Fruit fly (Drosophila melanogaster): Measurements from ENCODE around the gene CG9628.
A peak's percentile ranks its signal among the peaks of the same experiment; 100 is the strongest.

The CG9628 gene

DNA sequence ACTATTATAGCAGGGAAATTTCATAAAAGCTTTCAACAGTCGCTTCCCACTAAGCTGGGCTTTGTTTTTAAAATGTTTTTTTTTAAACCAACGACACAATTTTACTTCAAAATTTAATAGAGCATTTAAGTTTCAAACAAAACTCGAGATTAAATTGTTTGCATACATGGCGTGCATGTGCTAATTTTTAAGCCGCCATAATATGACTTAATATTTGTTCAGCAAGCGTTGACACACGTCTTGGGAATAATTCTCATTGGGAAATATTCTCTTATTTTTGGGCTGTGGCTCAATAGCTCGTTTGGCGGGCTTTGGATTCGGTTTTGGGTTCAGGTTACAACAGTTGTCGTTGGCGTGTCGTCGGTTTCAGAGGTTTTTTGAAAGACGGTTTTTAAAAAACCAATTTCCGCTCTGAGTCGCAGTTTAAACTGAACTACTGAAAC, at the start of gene CG9628 (continued):
- no peak for TF ChIP-seq CG4318 (GFP tag; optimal IDR thresholded peaks at IDR 0.05)
- TF ChIP-seq svp (GFP tag), result no peak
- peak; percentile 30 for TF ChIP-seq OdsH (GFP tag; optimal IDR thresholded peaks at IDR 0.05)
- peak; percentile 66; the same call in 2 of the 3 replicates for TF ChIP-seq eg (GFP tag; IDR thresholded peaks at IDR 0.05)
- TF ChIP-seq net (GFP tag; optimal IDR thresholded peaks at IDR 0.05), result peak; percentile 40
- no peak for TF ChIP-seq Ets21C (GFP tag; optimal IDR thresholded peaks at IDR 0.05)
- no peak for TF ChIP-seq CG10631 (GFP tag; optimal IDR thresholded peaks at IDR 0.05)
- no peak for TF ChIP-seq fd59A (GFP tag; optimal IDR thresholded peaks at IDR 0.05)

DNA sequence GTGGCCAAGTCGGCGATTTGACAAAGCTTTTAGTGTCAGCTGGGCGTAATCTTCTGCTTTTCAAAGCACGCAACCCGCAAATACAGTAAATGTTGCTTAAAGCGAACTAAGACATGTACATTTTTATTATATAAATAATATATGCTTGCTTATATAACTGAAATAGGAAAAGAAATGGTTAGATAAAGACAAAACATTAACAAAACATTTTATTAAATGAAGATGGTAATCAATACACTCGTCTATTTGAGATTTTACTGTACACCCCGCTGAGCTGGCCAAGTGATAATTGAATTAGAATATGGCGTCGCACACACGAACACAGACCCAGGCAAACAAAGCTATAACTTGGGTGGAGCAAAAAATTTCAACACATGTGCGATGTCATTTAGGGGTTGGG, 47.9 kb upstream of the CG9628 start:
- TF ChIP-seq CG8119 (GFP tag; IDR thresholded peaks at IDR 0.05) (no peak), CG3919 (GFP tag; optimal IDR thresholded peaks at IDR 0.05) (no peak), Sox15 (GFP tag; optimal IDR thresholded peaks at IDR 0.05) (no peak), Hr38 (GFP tag; optimal IDR thresholded peaks at IDR 0.05) (no peak), CG32006 (GFP tag; optimal IDR thresholded peaks at IDR 0.05) (no peak), CG15336 (GFP tag; IDR thresholded peaks at IDR 0.05) (no peak), CG10631 (GFP tag; optimal IDR thresholded peaks at IDR 0.05) (no peak), Eip78C (GFP tag) (no peak)

DNA sequence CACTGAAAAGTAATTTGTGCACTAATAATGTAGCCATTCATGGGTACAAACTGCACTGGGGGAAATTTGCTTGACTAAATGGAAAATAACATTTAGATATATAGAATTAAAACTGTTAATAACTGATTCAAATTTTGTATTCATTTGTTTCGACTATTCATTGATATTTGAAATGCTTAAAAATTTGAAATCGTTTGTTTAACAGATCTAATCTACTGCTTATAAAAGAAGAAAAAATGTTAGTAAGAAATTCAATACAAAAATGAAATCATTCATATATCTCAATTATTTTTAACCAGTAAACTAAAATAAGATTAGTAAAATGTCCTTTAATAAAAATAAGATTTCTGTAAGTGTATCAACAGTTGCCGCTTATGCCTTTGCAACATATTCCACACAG, 46.6 kb upstream of the CG9628 start:
- TF ChIP-seq svp (GFP tag), result no peak
- TF ChIP-seq topi (GFP tag; optimal IDR thresholded peaks at IDR 0.05), result no peak
- no peak for TF ChIP-seq Smox (GFP tag; optimal IDR thresholded peaks at IDR 0.05)
- TF ChIP-seq fkh (GFP tag; optimal IDR thresholded peaks at IDR 0.05), result no peak
- no peak for TF ChIP-seq CG1621 (tag; optimal IDR thresholded peaks at IDR 0.05)
- TF ChIP-seq acj6 (GFP tag; optimal IDR thresholded peaks at IDR 0.05), result no peak
- TF ChIP-seq salr (GFP tag; optimal IDR thresholded peaks at IDR 0.05), result no peak
- no peak for TF ChIP-seq fd85E (GFP tag; optimal IDR thresholded peaks at IDR 0.05)
- no peak for TF ChIP-seq achi (GFP tag; optimal IDR thresholded peaks at IDR 0.05)
- no peak for TF ChIP-seq CG15336 (GFP tag; IDR thresholded peaks at IDR 0.05)
- no peak for TF ChIP-seq CG4318 (GFP tag; optimal IDR thresholded peaks at IDR 0.05)
- TF ChIP-seq CG8319 (GFP tag; optimal IDR thresholded peaks at IDR 0.05), result no peak
- TF ChIP-seq dsx (GFP tag; optimal IDR thresholded peaks at IDR 0.05; ENCODE audit: poor library complexity, severe bottlenecking), result no peak

DNA sequence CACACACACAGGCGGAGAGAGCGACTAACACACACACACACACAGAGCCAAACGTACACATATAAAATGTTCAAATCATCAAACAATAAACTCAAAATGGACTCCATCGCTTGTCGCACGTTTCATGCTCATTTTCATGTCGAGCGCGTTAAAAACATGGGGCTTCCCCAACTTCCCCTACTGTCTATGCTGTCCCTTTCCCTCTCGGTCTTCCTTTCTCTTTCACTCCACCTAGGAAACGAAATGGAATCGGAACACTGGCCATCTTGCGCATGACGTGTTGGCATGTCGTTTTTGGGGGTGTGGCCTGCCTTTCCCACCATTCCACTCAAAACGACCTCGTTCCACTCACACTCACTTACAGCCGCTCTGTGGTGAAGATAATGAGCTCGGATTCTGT, 43.7 kb upstream of the CG9628 start:
- no peak for TF ChIP-seq CG11902 (GFP tag; optimal IDR thresholded peaks at IDR 0.05)
- TF ChIP-seq fkh (GFP tag; optimal IDR thresholded peaks at IDR 0.05), result peak; percentile 10
- TF ChIP-seq CG6276 (GFP tag; optimal IDR thresholded peaks at IDR 0.05), result no peak
- peak; percentile 24 for TF ChIP-seq svp (GFP tag)

DNA sequence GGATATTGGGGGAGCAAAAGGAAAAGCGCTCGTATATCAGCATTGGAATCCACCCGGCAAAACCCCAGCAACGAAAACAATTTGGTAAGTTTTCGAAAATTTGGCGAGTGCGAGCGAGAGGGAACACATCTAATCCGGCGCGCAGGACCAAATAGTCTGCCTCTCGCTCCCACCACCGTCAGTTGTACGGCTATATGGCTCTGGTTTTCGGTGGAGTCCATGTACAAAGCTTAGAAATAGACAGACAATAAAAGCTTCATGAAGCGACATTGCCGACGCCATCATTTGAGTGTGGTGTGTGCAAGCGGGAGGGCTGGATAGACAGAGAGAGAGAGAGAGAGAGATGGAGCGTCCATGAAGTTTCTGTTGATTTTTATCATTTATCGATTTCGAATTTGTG, 42.3 kb upstream of the CG9628 start:
- TF ChIP-seq svp (GFP tag), result no peak
- no peak for TF ChIP-seq lz (GFP tag; optimal IDR thresholded peaks at IDR 0.05)
- TF ChIP-seq Ets21C (GFP tag; optimal IDR thresholded peaks at IDR 0.05), result no peak
- no peak for TF ChIP-seq CG11902 (GFP tag; optimal IDR thresholded peaks at IDR 0.05)
- no peak for TF ChIP-seq pdm3 (GFP tag; optimal IDR thresholded peaks at IDR 0.05)
- no peak for TF ChIP-seq CG6854 (GFP tag; optimal IDR thresholded peaks at IDR 0.05)

DNA sequence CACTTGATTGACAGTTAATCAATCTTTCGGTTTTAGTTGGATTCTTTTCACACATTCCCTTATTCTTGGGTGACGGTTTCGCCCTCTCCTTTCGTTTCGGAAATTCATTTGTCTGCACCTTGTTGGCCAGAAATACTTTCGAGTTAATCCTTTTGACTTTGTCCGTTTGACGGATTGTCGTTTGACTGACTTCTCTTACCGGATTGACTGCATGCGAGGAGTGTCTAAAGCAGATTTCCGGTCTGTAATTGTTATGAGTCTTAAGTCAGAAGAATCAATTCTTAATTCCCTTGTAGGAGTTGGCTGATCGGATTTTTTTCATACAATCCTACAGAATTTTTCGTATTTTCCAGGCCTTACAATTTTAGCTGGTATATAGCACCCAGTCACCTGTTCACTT, 39.9 kb upstream of the CG9628 start:
- TF ChIP-seq acj6 (GFP tag; optimal IDR thresholded peaks at IDR 0.05) (no peak), CG1621 (tag; optimal IDR thresholded peaks at IDR 0.05) (no peak), Eip75B (GFP tag; optimal IDR thresholded peaks at IDR 0.05) (no peak), CG3032 (tag; optimal IDR thresholded peaks at IDR 0.05) (no peak), CG32006 (GFP tag; optimal IDR thresholded peaks at IDR 0.05) (no peak), Smox (GFP tag; optimal IDR thresholded peaks at IDR 0.05) (no peak)

All from whole organism, prepupa.